Worm (Caenorhabditis elegans) whole organism, mixed stage, embryonic: ENCODE results near the gene apt-9.

Source experiments
- elt-1 ChIP-seq: sonication (generic microtip); optimal IDR thresholded peaks from 2 replicates; lab custom pipeline; 2017; ENCODE audit warnings: missing genetic modification characterization, mild to moderate bottlenecking, missing compliant biosample characterization, antibody characterized with exemption, moderate library complexity, borderline replicate concordance; ENCODE audit not compliant: insufficient read depth
- flh-1 ChIP-seq: fragments of 200-800 bp; sonication (Bioruptor generic); optimal IDR thresholded peaks from 2 replicates; lab custom pipeline; 2018; ENCODE audit warnings: mild to moderate bottlenecking, missing genetic modification characterization, moderate library complexity, missing compliant biosample characterization
- hlh-1 ChIP-seq: fragments of 150-350 bp; optimal IDR thresholded peaks from 2 replicates; lab custom pipeline; 2014; ENCODE audit warnings: missing biosample characterization, missing genetic modification reagents, missing genetic modification characterization
- nhr-12 ChIP-seq: fragments of 150-350 bp; optimal IDR thresholded peaks from 2 replicates; lab custom pipeline; 2014; ENCODE audit warnings: missing biosample characterization, missing genetic modification characterization
- nhr-2 ChIP-seq: fragments of 150-350 bp; optimal IDR thresholded peaks from 2 replicates; lab custom pipeline; 2014; ENCODE audit warnings: missing biosample characterization, missing genetic modification characterization
- nhr-237 ChIP-seq: fragments of 150-350 bp; optimal IDR thresholded peaks from 2 replicates; lab custom pipeline; 2014; ENCODE audit warnings: missing biosample characterization, missing genetic modification characterization
- nhr-76 ChIP-seq: sonication (generic microtip); optimal IDR thresholded peaks from 2 replicates; lab custom pipeline; 2017; ENCODE audit warnings: missing biosample characterization, missing genetic modification characterization
- pha-4 ChIP-seq: fragments of 150-350 bp; optimal IDR thresholded peaks from 2 replicates; lab custom pipeline; 2018; ENCODE audit warnings: missing biosample characterization, missing genetic modification reagents, missing genetic modification characterization
- unc-120 ChIP-seq: sonication (generic microtip); optimal IDR thresholded peaks from 2 replicates; lab custom pipeline; 2017; ENCODE audit warnings: missing genetic modification characterization, missing compliant biosample characterization; ENCODE audit not compliant: poor library complexity, severe bottlenecking
- unc-39 ChIP-seq: fragments of 150-350 bp; optimal IDR thresholded peaks from 2 replicates; lab custom pipeline; 2014; ENCODE audit warnings: missing biosample characterization, missing genetic modification characterization
- unc-62 ChIP-seq: fragments of 150-350 bp; optimal IDR thresholded peaks from 2 replicates; lab custom pipeline; 2014; ENCODE audit warnings: missing biosample characterization, missing genetic modification reagents, missing genetic modification characterization
- ztf-11 ChIP-seq: fragments of 150-350 bp; optimal IDR thresholded peaks from 2 replicates; lab custom pipeline; 2014; ENCODE audit warnings: missing biosample characterization, missing genetic modification characterization

DNA sequence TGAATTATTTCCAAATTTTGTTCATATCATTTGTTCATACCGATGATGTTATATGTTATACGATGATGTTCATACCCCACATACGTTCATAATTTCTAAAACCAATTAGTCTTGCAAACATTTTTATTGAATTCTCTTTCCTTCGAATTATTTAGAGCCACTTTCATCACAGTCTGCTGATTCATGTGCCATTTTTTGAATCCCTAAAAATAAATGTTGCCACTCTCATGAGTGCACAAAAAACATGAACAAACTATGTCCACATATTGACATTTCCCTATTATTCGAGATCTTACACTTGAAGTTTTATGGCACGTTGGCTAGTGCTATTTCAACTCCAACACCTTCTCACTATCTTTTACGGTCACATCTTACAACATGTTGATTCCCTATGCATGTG lies 38.7 kb downstream of the apt-9 start, which contains the start of gene clc-17:
- TF ChIP-seq nhr-2: no peak
- TF ChIP-seq flh-1 (GFP tag; lab: Kevin White, UChicago): no peak
- no peak for TF ChIP-seq nhr-237
- TF ChIP-seq nhr-76 (tag; lab: Kevin White, UChicago): no peak
- TF ChIP-seq ztf-11 (tag; lab: Kevin White, UChicago): no peak
- TF ChIP-seq unc-62 (GFP tag; lab: Kevin White, UChicago): no peak
- TF ChIP-seq nhr-12: no peak
- TF ChIP-seq unc-120 (tag; lab: Kevin White, UChicago): no peak
- TF ChIP-seq unc-39 (tag; lab: Kevin White, UChicago): no peak
- no peak for TF ChIP-seq hlh-1 (tag; lab: Kevin White, UChicago)
- no peak for TF ChIP-seq pha-4 (tag; lab: Kevin White, UChicago)
- TF ChIP-seq elt-1 (tag; lab: Kevin White, UChicago): no peak
